Worm (Caenorhabditis elegans) whole organism, L4 larva: ENCODE data around the gene ver-1.

ENCODE experiments used
- pqm-1 ChIP-seq: sonication (generic microtip); optimal IDR thresholded peaks from 2 replicates; lab custom pipeline; 2017; ENCODE audit warnings: missing biosample characterization, missing genetic modification characterization
- snpc-4 ChIP-seq: fragments of 150-350 bp; optimal IDR thresholded peaks from 2 replicates; lab custom pipeline; 2014; ENCODE audit warnings: missing biosample characterization, missing genetic modification characterization

ce11 chrIII:191803-192202, 35.2 kb downstream of the ver-1 start, which contains the start of gene sec-20:
- TF ChIP-seq snpc-4 (tag; lab: Kevin White, UChicago) (no peak), pqm-1 (tag; lab: Kevin White, UChicago) (no peak)
